Worm (Caenorhabditis elegans): ENCODE data around the gene let-413.

- no peak for TF ChIP-seq egl-44 (GFP tag; IDR thresholded peaks at IDR 0.05)
- no peak for TF ChIP-seq Y67H2A.10 (GFP tag; conservative IDR thresholded peaks at IDR 0.05)
- TF ChIP-seq egl-18 (GFP tag; IDR thresholded peaks at IDR 0.05) = no peak
- TF ChIP-seq F52B5.7 (tag; optimal IDR thresholded peaks at IDR 0.05) = no peak
- TF ChIP-seq ztf-6 (GFP tag; IDR thresholded peaks at IDR 0.05) = no peak
- TF ChIP-seq snpc-3.4 (tag; optimal IDR thresholded peaks at IDR 0.05) = no peak
- no peak for TF ChIP-seq cebp-2 (GFP tag; IDR thresholded peaks at IDR 0.05)
- TF ChIP-seq madf-3 (GFP tag; IDR thresholded peaks at IDR 0.05) = no peak
- TF ChIP-seq unc-62 (GFP tag; optimal IDR thresholded peaks at IDR 0.05) = no peak
- TF ChIP-seq sptf-2 (GFP tag; optimal IDR thresholded peaks at IDR 0.05) = no peak
Observed at ce11 chrV:7958740-7959320, 18.7 kb downstream of the let-413 start, which contains the start of the genes clec-217 and F26D11.2.
